Worm (Caenorhabditis elegans): ENCODE data around the gene nhr-148.
A peak's percentile ranks its signal among the peaks of the same experiment; 100 is the strongest.

Gene nhr-148

DNA sequence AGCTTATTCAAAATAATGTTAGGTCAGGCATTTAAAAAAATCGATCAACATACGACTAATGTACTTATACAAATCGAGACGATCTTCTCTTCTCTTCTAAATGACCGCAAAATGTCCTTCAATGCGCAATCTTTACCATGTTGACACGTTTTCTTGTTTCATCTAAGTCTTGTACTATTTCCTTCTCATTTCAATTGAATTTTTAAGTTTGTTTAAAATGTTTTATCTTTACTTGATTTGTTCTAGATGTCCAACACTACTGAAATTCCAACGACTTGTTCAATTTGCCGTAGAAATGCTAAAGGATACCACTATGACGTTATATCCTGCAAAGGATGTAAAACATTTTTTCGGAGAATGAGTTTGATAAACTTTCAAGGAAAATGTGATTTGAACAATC is at the start of gene nhr-148, which contains the start of gene nhr-263:
Gene nhr-148 (plus strand): TSS at position 215 of the 400 bp plus-strand sequence.
Gene nhr-263 (minus strand): TSS at position 101 of the 400 bp plus-strand sequence.
- TF ChIP-seq set-16 (GFP tag; IDR thresholded peaks at IDR 0.05) (no peak), arid-1 (GFP tag; conservative IDR thresholded peaks at IDR 0.05) (no peak), mes-2 (tag; optimal IDR thresholded peaks at IDR 0.05; ENCODE audit: poor library complexity, severe bottlenecking) (no peak), F37D6.2 (tag; optimal IDR thresholded peaks at IDR 0.05) (no peak), F44E2.7 (GFP tag; IDR thresholded peaks at IDR 0.05) (no peak), lin-38 (GFP tag; IDR thresholded peaks at IDR 0.05) (no peak), skn-1 (tag; optimal IDR thresholded peaks at IDR 0.05) (no peak)

DNA sequence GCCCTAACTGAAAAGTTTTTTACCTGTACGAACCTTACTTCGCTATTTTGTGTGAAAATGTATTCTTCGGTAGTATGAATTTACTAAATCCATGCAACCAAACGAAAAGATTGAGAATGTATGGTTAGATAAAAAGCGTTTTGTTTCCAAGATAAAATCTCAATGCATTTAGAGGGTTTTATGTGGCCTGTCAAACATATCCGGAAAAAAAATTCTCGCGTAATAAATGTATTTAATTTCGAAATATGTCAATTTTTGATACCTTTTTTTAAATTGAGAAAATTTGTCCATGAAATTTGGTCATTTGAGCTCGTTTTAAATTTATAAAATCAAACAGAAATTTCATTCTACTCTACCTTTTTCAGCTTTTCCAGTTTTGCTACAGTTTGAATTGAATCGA is 46.7 kb upstream of the nhr-148 start, which contains the start of gene F07G11.4:
Gene F07G11.4 (minus strand): TSS at position 101 of the 400 bp plus-strand sequence.
- no peak for TF ChIP-seq Y75B8A.6 (GFP tag; IDR thresholded peaks at IDR 0.05)
- no peak for TF ChIP-seq unc-62 (GFP tag; optimal IDR thresholded peaks at IDR 0.05 in 1 of 2)
- no peak for TF ChIP-seq unc-62 (tag; optimal IDR thresholded peaks at IDR 0.05)
- no peak for TF ChIP-seq lin-13 (GFP tag; optimal IDR thresholded peaks at IDR 0.05)
- TF ChIP-seq nhr-237 (tag; optimal IDR thresholded peaks at IDR 0.05): no peak
- TF ChIP-seq nhr-77 (tag; optimal IDR thresholded peaks at IDR 0.05): no peak
- no peak for TF ChIP-seq ctbp-1 (GFP tag; IDR thresholded peaks at IDR 0.05)
- no peak for TF ChIP-seq ceh-44 (GFP tag; IDR thresholded peaks at IDR 0.05)
- TF ChIP-seq dmd-8 (GFP tag; IDR thresholded peaks at IDR 0.05): no peak
- no peak for TF ChIP-seq nhr-6 (tag; optimal IDR thresholded peaks at IDR 0.05)
- TF ChIP-seq attf-4 (tag; optimal IDR thresholded peaks at IDR 0.05): no peak
- no peak for TF ChIP-seq pha-4 (GFP tag; IDR thresholded peaks at IDR 0.05)
- TF ChIP-seq pha-4 (tag; optimal IDR thresholded peaks at IDR 0.05): no peak
- TF ChIP-seq aha-1 (tag): no peak
- TF ChIP-seq fkh-10 (GFP tag; optimal IDR thresholded peaks at IDR 0.05): no peak
- TF ChIP-seq snpc-1.2 (GFP tag; IDR thresholded peaks at IDR 0.05): no peak

DNA sequence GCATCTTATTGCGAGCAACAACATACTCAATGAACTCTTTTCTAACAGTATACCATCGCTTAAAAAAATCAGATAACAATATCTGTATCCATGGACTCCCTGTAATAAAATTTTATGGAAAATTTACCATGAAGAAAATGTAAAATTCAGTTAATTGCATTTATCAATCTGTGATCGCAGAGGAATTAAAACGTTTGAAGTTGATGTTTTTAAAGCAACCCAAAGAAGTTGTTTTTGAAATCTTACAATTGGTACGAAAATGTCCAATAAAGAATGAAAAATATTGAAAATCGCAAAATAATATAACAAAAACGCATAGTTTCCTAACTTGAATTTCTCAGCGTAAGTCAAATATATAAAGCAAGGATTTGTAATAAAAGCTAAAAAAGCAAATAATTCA is 44.7 kb upstream of the nhr-148 start, which contains the start of gene srj-32:
Gene srj-32 (minus strand): TSS at position 101 of the 400 bp plus-strand sequence.
- TF ChIP-seq nhr-41 (GFP tag; IDR thresholded peaks at IDR 0.05): no peak
- TF ChIP-seq T20F7.1 (GFP tag; optimal IDR thresholded peaks at IDR 0.05): no peak
- no peak for TF ChIP-seq lin-15B (tag; optimal IDR thresholded peaks at IDR 0.05)
- TF ChIP-seq dmd-9 (GFP tag; IDR thresholded peaks at IDR 0.05): no peak
- no peak for TF ChIP-seq tag-97 (GFP tag; IDR thresholded peaks at IDR 0.05)
- TF ChIP-seq zip-11 (GFP tag; IDR thresholded peaks at IDR 0.05): no peak
- no peak for TF ChIP-seq mxl-3 (GFP tag; optimal IDR thresholded peaks at IDR 0.05)
- TF ChIP-seq vab-7 (GFP tag; IDR thresholded peaks at IDR 0.05): no peak
- TF ChIP-seq ztf-7 (tag; optimal IDR thresholded peaks at IDR 0.05): no peak
- no peak for TF ChIP-seq hlh-11 (tag; optimal IDR thresholded peaks at IDR 0.05)
- TF ChIP-seq nhr-111 (GFP tag; optimal IDR thresholded peaks at IDR 0.05): no peak
- TF ChIP-seq nhr-237 (tag; optimal IDR thresholded peaks at IDR 0.05): no peak
- no peak for TF ChIP-seq F37D6.2 (tag; optimal IDR thresholded peaks at IDR 0.05)
- TF ChIP-seq fos-1 (tag; optimal IDR thresholded peaks at IDR 0.05): no peak
- no peak for TF ChIP-seq zfp-3 (GFP tag; conservative IDR thresholded peaks at IDR 0.05)
- TF ChIP-seq nhr-10 (tag; optimal IDR thresholded peaks at IDR 0.05): no peak
- TF ChIP-seq nhr-11 (tag; optimal IDR thresholded peaks at IDR 0.05): no peak

DNA sequence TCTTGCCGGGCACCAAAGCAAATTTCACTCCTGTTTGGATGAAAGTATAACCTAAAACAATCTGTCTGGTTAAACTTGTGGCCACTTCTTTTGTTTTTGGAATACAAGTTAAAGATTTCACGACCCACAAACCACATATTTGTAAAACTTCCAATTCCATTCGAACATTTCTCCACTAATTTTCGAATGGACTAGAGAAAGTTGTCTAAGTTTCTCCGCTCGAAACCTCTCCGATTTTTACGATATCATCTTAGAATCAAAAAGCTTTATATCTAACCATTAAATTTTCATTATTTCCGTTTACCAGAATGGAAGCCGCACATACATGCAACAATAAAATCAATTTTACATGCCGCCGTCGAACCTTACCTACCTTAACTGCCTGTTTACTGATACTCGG is 43.5 kb upstream of the nhr-148 start, which contains the start of gene F07G11.3:
Gene F07G11.3 (plus strand): TSS at position 301 of the 400 bp plus-strand sequence.
- TF ChIP-seq nhr-6 (tag; optimal IDR thresholded peaks at IDR 0.05) (no peak), unc-62 (GFP tag; optimal IDR thresholded peaks at IDR 0.05 in 1 of 2) (peak in 1 of 2 experiments; percentile 55), unc-62 (tag; optimal IDR thresholded peaks at IDR 0.05) (no peak), zag-1 (tag; optimal IDR thresholded peaks at IDR 0.05) (no peak), daf-8 (GFP tag; IDR thresholded peaks at IDR 0.05) (no peak), ZK546.5 (tag; optimal IDR thresholded peaks at IDR 0.05) (no peak), tag-97 (GFP tag; IDR thresholded peaks at IDR 0.05) (no peak)
